Fruit fly (Drosophila melanogaster) whole organism, pupa: ENCODE results near the gene CG32117.

Experiments used
- CG10348 ChIP-seq: fragments of 200-800 bp; sonication (Bioruptor generic); IDR thresholded peaks from 2 replicates; pipeline ENCODE4 v1.3.6; 2022; ENCODE audit warnings: missing biosample characterization, missing genetic modification characterization
- CG13204 ChIP-seq: fragments of 200-800 bp; sonication (Bioruptor generic); optimal IDR thresholded peaks from 2 replicates; lab custom pipeline; 2018; ENCODE audit warnings: missing biosample characterization, mild to moderate bottlenecking, missing genetic modification characterization, moderate library complexity
- CG14655 ChIP-seq: fragments of 200-800 bp; sonication (Bioruptor generic); optimal IDR thresholded peaks from 3 replicates; lab custom pipeline; 2017; ENCODE audit warnings: mild to moderate bottlenecking, missing biosample characterization, missing genetic modification reagents, missing genetic modification characterization
- CG17806 ChIP-seq: fragments of 200-800 bp; sonication (Bioruptor generic); optimal IDR thresholded peaks from 2 replicates; lab custom pipeline; 2018; ENCODE audit warnings: missing biosample characterization, mild to moderate bottlenecking, missing genetic modification characterization, moderate library complexity
- CG4496 ChIP-seq: fragments of 200-800 bp; sonication (Bioruptor generic); IDR thresholded peaks from 3 replicates; pipeline ENCODE4 v1.3.6; 2022; ENCODE audit warnings: missing biosample characterization, missing genetic modification characterization
- CG8159 ChIP-seq: fragments of 200-800 bp; sonication (Bioruptor generic); optimal IDR thresholded peaks from 3 replicates; lab custom pipeline; 2018; ENCODE audit warnings: missing biosample characterization, mild to moderate bottlenecking, missing genetic modification characterization, moderate library complexity
- CG8301 ChIP-seq: fragments of 200-800 bp; sonication (Bioruptor generic); optimal IDR thresholded peaks from 2 replicates; lab custom pipeline; 2018; ENCODE audit warnings: missing biosample characterization, mild to moderate bottlenecking, missing genetic modification characterization
- CG9948 ChIP-seq: fragments of 200-800 bp; sonication (Bioruptor generic); optimal IDR thresholded peaks from 2 replicates; lab custom pipeline; 2018; ENCODE audit warnings: missing biosample characterization, mild to moderate bottlenecking, missing genetic modification characterization, moderate library complexity
- D1 ChIP-seq: fragments of 200-800 bp; sonication (Bioruptor generic); optimal IDR thresholded peaks from 2 replicates; lab custom pipeline; 2018; ENCODE audit warnings: missing biosample characterization, mild to moderate bottlenecking, missing genetic modification characterization, moderate library complexity
- EcR ChIP-seq: fragments of 200-800 bp; sonication (Bioruptor generic); optimal IDR thresholded peaks from 3 replicates; lab custom pipeline; 2019; ENCODE audit warnings: missing biosample characterization, missing genetic modification characterization, mild to moderate bottlenecking, moderate library complexity, missing genetic modification reagents
- Pif1A ChIP-seq: fragments of 200-800 bp; sonication (Bioruptor generic); optimal IDR thresholded peaks from 3 replicates; lab custom pipeline; 2016; ENCODE audit warnings: missing biosample characterization, missing genetic modification characterization
- Snoo ChIP-seq: fragments of 200-800 bp; sonication (Bioruptor generic); optimal IDR thresholded peaks from 3 replicates; lab custom pipeline; 2017; ENCODE audit warnings: missing biosample characterization, mild to moderate bottlenecking, missing genetic modification characterization, inconsistent platforms

DNA sequence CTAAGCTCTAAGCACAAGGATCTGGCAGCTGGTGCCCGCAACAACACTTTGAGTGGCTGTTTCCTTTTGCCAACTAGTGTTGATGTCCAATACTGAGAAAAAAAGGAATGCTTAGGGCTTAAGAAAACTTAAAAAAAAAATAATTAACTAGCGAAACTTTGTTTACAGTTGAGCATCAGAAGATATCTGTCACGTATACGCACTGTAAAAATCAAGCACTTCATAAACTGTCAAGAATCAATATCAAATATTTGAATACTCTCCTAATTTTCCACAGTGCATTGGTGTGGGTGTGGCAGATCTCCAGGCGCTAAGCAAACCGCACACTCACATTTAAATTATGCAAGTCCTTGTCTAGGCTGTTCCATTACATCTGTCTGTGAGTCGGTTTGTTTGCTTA, 29.3 kb downstream of the CG32117 start:
- TF ChIP-seq CG10348 (GFP tag; lab: Robert Waterston, UW) (no peak), Snoo (tag; lab: Kevin White, UChicago) (no peak), CG8159 (tag; lab: Kevin White, UChicago) (no peak), EcR (no peak), D1 (tag; lab: Kevin White, UChicago) (no peak), CG4496 (no peak), CG9948 (tag; lab: Kevin White, UChicago) (no peak), CG17806 (tag; lab: Kevin White, UChicago) (no peak), CG8301 (tag; lab: Kevin White, UChicago) (no peak), Pif1A (no peak), CG13204 (GFP tag; lab: Kevin White, UChicago) (no peak), CG14655 (GFP tag; lab: Kevin White, UChicago) (no peak)
